Worm (Caenorhabditis elegans) whole organism, dauer: ENCODE measurements around the gene str-260.
"Not testable (repeated sequence)": the region's sequence is repeated elsewhere in the genome, so short reads cannot be mapped to it uniquely, and the experiment has no call there.

Source experiments
- unc-62 ChIP-seq: sonication (generic microtip); optimal IDR thresholded peaks from 2 replicates; lab custom pipeline; 2017; ENCODE audit warnings: missing biosample characterization, missing genetic modification reagents, missing genetic modification characterization

Gene str-260

DNA sequence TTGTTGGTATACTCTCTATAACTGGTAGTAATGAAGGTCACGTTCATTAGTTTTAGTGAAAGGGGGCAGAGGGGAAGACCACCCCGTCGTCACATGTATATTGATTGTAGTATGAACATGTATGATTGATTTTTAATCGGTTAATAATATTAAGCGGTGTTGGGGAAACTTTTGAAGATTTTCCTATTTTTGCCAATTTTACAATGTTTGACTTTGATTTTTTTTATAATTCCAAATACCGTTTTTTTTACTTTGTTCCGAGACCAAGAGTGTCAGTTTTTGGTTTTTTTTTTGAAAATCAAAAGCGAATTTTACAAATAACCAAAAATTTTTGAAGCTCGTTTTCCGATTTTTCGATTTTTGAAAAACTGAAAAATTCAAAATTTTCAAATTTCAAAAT, 8.3 kb downstream of the str-260 start, which contains the start of gene nhr-221:
Gene nhr-221, minus strand, starts transcription at position 101 of the 400 bp plus-strand sequence.
- TF ChIP-seq unc-62: no peak

DNA sequence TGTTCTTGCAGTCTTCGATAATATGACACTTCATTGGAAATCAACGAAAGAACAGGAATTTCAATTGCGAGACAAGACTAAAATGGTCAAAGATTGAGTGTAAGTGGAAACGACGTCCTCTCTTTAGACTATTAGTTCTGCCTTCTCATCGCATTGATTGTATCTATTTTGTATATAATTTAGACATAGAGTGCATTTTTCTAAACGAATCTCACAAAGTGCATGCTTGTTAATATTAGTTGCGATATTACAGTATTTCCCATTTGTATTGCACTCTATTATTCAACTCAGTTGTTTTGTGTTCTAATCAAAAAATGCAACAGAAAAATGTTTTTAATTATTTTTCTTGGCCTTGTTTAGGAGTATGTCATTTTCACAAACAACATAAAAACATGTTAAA, 11.3 kb downstream of the str-260 start, which contains the start of gene nhr-93:
Gene nhr-93, minus strand, starts transcription at position 101 of the 400 bp plus-strand sequence.
- TF ChIP-seq unc-62: no peak

ce11 chrV:3541117-3541516, 14.1 kb downstream of the str-260 start, which contains the start of gene srbc-67:
srbc-67 (minus strand) TSS chrV:3541217.
- TF ChIP-seq unc-62: no peak

ce11 chrV:3543344-3543743, 16.4 kb downstream of the str-260 start, which contains the start of gene nhr-222:
nhr-222 (minus strand) TSS chrV:3543444.
- no peak for TF ChIP-seq unc-62

- no peak for TF ChIP-seq unc-62
These were observed 19.5 kb downstream of the str-260 start, which contains the start of gene srbc-68 for ce11 chrV:3546517-3546916. srbc-68 (minus strand) TSS chrV:3546617.

DNA sequence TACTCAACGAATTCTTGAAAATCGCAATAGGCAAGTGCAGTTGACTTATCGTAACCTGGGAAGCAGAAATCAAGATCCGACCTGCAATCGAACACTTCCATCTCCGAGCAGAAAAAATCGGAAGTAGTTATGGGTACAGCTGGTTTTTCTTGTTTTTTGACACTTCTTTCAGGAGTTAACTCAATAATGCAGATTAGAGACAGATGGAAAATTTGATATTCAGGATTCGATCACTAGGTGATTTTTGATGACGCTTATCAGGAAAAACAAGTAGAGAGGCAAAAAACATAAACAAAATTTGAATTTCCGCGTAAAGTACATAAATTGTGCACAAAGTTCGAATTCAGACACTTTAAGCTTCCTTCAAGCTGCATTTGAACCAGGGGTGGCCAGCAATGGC, 21.8 kb downstream of the str-260 start, which contains the start of gene srw-130:
Gene srw-130, minus strand, starts transcription at position 101 of the 400 bp plus-strand sequence.
- no peak for TF ChIP-seq unc-62

- TF ChIP-seq unc-62: no peak
These were observed 22.6 kb downstream of the str-260 start, which contains the start of gene sri-21 for ce11 chrV:3549553-3549952. sri-21 (plus strand) TSS chrV:3549853.

- TF ChIP-seq unc-62: no peak
These were observed 24.8 kb downstream of the str-260 start, which contains the start of gene grl-28 for ce11 chrV:3551765-3552164. grl-28 (minus strand) TSS chrV:3551865.

DNA sequence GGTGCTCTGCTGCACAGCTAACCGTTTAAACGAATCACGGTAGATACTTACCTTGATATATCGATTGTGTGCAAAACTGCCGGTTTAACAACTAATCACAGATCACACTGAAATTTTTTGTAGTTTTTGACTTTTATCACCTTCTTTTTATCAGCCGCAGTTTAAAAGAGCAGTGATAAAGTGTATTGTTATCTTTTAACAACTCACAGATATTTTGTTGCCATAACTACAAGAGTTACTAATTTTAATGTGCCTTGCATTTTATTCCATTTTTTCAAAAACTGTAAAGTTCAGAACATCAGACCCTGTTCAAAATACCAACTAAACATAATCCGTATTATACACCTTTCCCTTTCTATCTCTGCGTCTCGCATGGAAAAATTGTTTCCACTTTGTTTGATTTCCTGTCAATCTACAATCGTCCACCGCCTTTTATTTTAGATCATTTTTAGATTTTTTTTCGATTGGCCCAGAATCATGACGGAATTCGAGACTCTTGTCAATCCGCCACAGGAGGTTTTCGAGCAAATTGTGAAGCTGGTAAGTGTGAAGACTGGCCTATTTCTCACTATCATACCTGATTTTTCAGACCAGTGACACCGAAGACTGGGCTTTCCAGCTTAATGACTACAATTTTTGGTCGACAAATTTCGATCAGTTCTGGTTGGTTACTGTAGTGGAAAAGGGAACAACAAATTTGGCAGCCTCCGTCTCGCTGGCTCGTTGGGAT, 25.9 kb downstream of the str-260 start, which contains the start of gene T24A6.20:
Gene T24A6.20, plus strand, starts transcription at position 395 of the 730 bp plus-strand sequence.
- no peak for TF ChIP-seq unc-62

DNA sequence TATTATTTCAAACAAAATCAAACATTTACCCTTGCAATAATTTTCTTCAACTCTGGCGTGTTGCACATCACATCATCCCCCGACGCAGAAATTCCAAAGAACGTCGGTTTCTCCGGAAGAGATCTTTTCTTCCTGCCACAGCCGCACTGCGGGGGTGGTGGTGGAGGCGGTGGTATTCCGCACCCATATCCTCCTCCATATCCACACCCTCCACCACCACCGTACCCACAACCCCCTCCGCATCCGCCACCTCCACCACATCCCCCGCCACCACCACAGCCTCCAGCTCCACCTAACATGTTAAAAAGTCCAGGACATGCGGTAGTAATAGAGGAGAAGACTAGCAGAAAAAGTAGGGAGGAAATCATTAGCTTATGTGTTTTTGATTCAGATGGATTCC, 27.9 kb downstream of the str-260 start, which contains the start of gene grl-29:
Gene grl-29, minus strand, starts transcription at position 368 of the 400 bp plus-strand sequence.
- no peak for TF ChIP-seq unc-62

DNA sequence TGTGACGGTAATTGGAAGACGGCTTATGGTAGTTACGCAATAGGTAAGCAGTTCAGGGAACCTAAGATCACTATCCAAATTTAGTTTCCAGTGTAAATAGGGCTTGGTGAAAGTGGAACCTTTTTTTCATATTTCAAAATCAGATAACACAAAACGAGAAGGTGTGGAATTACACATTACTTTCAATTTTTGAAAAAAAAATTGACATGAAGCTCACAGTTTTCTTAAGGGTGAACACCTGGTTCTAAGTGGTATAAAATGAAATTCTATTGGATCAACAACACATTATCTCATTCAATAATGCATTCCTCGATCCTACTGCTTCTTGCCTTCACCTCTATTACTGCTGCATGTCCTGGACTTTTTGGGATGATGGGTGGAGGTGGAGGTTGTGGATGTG, 29.0 kb downstream of the str-260 start, which contains the start of gene grl-30:
Gene grl-30, plus strand, starts transcription at position 301 of the 400 bp plus-strand sequence.
- no peak for TF ChIP-seq unc-62

ce11 chrV:3557422-3557821, 30.4 kb downstream of the str-260 start, which contains the start of gene grl-31:
grl-31 (minus strand) TSS chrV:3557778.
- TF ChIP-seq unc-62: no peak

ce11 chrV:3558744-3559143, 31.8 kb downstream of the str-260 start, which contains the start of gene T24A6.1:
T24A6.1 (plus strand) TSS chrV:3559044.
- not testable (repeated sequence) for TF ChIP-seq unc-62

ce11 chrV:3562824-3563223, 35.8 kb downstream of the str-260 start, which contains the start of gene T24A6.16:
T24A6.16 (minus strand) TSS chrV:3562924.
- not testable (repeated sequence) for TF ChIP-seq unc-62

DNA sequence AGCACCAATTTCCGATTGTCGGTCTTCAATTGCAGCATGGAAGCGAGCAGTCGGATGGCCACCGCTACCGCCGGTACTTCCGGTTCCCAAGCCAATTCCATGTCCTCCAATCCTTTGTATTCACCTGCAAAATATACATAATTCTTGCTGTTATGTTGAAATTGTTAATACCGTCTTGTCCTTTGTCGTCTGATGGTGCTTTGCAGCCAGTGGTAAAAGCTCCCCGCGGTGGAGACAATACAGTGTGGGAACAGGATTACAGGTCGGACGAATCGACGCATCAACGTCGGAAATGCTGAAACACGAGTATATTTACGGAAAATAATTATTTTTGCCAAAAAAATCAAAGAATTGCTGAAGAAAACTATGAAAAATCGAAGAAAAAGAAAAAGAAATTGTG, 37.4 kb downstream of the str-260 start, which contains the start of gene T24A6.17:
Gene T24A6.17, minus strand, starts transcription at position 101 of the 400 bp plus-strand sequence.
- not testable (repeated sequence) for TF ChIP-seq unc-62

ce11 chrV:3570695-3571094, 43.7 kb downstream of the str-260 start, which contains the start of gene F40C5.2:
F40C5.2 (plus strand) TSS chrV:3570995.
- TF ChIP-seq unc-62: not testable (repeated sequence)

ce11 chrV:3572408-3572807, 45.4 kb downstream of the str-260 start, which contains the start of gene F40C5.1:
F40C5.1 (plus strand) TSS chrV:3572708.
- TF ChIP-seq unc-62: not testable (repeated sequence)
